Fruit fly (Drosophila melanogaster) Kc167 (cell line): Measurements from ENCODE around the gene CG4042.

Source experiments
- Myc ChIP-seq: fragments of >200 bp; optimal IDR thresholded peaks from 2 replicates; lab custom pipeline; 2017; ENCODE audit warnings: missing external identifiers
- ttk ChIP-seq: sonication (Bioruptor generic); optimal IDR thresholded peaks from 2 replicates; lab custom pipeline; 2017; ENCODE audit warnings: missing external identifiers

dm6 chr3L:20792693-20793092, 21.4 kb upstream of the CG4042 start, which contains the start of gene Six4:
- TF ChIP-seq Myc (lab: Kevin White, UChicago) (no peak), ttk (no peak)
